Worm (Caenorhabditis elegans): ENCODE results near the gene nbs-1.

DNA sequence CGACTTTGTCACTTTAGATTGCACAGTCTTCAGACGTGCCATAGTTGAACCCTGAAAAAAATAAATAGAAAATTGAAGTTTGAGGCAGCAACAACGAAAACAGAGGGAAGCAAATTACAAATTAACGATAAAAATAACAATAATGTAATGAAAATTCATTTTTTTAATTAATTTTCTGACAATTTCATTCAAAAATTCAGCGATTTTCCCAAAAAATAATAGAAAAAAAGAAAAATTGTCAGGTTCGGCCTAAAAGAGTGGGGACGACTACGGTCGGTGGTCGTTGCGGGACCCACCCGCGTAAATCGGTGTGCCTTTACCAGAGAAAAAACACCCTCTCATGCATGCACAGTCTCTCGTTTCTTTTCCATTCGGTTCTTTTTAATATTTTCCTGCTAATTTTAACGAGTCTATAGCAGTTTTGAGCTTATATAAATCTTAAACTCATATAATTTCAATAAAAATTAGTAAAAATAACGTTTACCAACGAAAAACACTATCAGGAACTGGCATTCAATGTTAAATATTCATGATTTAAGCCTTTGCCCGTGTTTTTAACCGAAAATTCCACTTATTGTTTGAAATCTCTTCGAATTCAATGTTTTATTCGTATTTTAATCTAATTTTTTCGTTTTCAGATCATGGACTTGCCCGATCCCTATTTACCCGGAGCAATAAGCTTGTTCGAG is 30.2 kb upstream of the nbs-1 start, which contains the start of the genes rps-9 and lsm-1:
- TF ChIP-seq mxl-3 (GFP tag; optimal IDR thresholded peaks at IDR 0.05) = no peak
- TF ChIP-seq nhr-25 (tag; optimal IDR thresholded peaks at IDR 0.05; ENCODE audit: borderline replicate concordance, insufficient read depth) = no peak
- peak; percentile 23 for TF ChIP-seq nhr-6 (tag; optimal IDR thresholded peaks at IDR 0.05)
- TF ChIP-seq zag-1 (tag; optimal IDR thresholded peaks at IDR 0.05) = no peak
- no peak for TF ChIP-seq jun-1 (tag; optimal IDR thresholded peaks at IDR 0.05)
- no peak for TF ChIP-seq pha-4 (GFP tag; IDR thresholded peaks at IDR 0.05)
- TF ChIP-seq pha-4 (tag; optimal IDR thresholded peaks at IDR 0.05) = no peak
- no peak for TF ChIP-seq mdl-1 (tag; optimal IDR thresholded peaks at IDR 0.05)
- TF ChIP-seq fkh-10 (GFP tag; optimal IDR thresholded peaks at IDR 0.05) = peak; percentile 40
- TF ChIP-seq nhr-10 (tag; optimal IDR thresholded peaks at IDR 0.05) = no peak
- peak; percentile 32 for TF ChIP-seq ama-1 (optimal IDR thresholded peaks at IDR 0.05)
- TF ChIP-seq daf-16 (GFP tag; optimal IDR thresholded peaks at IDR 0.05) = no peak
- peak; percentile 32 for TF ChIP-seq daf-16 (tag; optimal IDR thresholded peaks at IDR 0.05)
- peak; percentile 58 for TF ChIP-seq hlh-30 (tag; optimal IDR thresholded peaks at IDR 0.05; ENCODE audit: insufficient read depth)
